Worm (Caenorhabditis elegans): ENCODE data around the gene C05C8.1.

DNA sequence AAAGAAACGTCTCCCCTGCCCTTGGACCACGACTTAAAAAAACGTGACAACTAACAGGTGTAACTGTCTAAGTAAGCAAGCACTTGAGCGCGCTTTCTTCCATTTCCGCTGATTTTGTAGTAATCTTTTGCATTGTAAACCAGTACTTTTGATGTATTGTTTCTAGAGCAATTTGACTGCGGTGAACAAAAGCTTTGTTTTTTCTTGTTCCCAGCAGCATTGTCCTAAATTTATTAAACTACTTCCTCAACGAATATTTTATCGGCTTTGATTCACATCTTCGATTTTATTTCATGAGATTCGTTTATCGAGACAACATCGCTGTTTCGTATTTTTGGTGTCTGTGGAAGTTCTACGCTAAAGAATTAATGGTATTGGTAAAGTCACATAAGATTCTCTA, 49.1 kb downstream of the C05C8.1 start, which contains the start of gene C13A2.1:
- TF ChIP-seq him-1 (tag; optimal IDR thresholded peaks at IDR 0.05) (no peak), dao-5 (tag; optimal IDR thresholded peaks at IDR 0.05) (no peak), W03F9.2 (tag; optimal IDR thresholded peaks at IDR 0.05) (no peak)
